Fruit fly (Drosophila melanogaster): ENCODE data around the gene CG15449.
A peak's percentile ranks its signal among the peaks of the same experiment; 100 is the strongest.

CG15449 gene

DNA sequence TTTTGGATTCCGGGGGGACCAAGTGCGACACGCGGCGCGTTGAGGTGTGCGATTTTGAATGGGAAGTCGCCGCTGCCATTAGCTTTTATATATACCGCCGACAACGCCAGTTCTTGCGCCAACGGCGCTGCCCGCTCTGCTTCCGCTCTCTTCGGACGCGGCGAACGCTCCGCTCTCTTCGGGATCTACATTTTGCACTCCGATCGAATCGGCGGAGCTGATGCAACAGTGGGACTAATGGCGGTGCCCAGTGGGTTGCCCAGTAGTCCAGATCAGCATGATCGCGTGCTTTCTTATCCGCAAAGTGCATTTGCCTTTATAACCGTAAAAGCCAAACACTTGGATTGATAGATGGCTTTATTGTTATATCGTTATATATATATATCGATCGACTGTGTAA is 27.1 kb upstream of the CG15449 start, which contains the start of gene CG32512:
Gene CG32512, minus strand, starts transcription at position 67 of the 400 bp plus-strand sequence.
- TF ChIP-seq spab (GFP tag; optimal IDR thresholded peaks at IDR 0.05) = no peak
- peak; percentile 1 for TF ChIP-seq Hr39 (GFP tag; optimal IDR thresholded peaks at IDR 0.05)
- peak; percentile 12; the same call in 1 of the 2 replicates for TF ChIP-seq CG15336 (GFP tag; IDR thresholded peaks at IDR 0.05)
- TF ChIP-seq vri (GFP tag; optimal IDR thresholded peaks at IDR 0.05) = peak; percentile 16
- peak; percentile 53; the same call in 1 of the 3 replicates for TF ChIP-seq eg (GFP tag; IDR thresholded peaks at IDR 0.05)
- peak; percentile 49 for TF ChIP-seq CG6163 (GFP tag; IDR thresholded peaks at IDR 0.05)
- no peak for TF ChIP-seq Sox14 (GFP tag; optimal IDR thresholded peaks at IDR 0.05)
- TF ChIP-seq CG4318 (GFP tag; optimal IDR thresholded peaks at IDR 0.05) = no peak
- peak; percentile 13; the same call in 1 of the 3 replicates for TF ChIP-seq CG8119 (GFP tag; IDR thresholded peaks at IDR 0.05)
- TF ChIP-seq Blimp-1 (GFP tag; optimal IDR thresholded peaks at IDR 0.05) = no peak

DNA sequence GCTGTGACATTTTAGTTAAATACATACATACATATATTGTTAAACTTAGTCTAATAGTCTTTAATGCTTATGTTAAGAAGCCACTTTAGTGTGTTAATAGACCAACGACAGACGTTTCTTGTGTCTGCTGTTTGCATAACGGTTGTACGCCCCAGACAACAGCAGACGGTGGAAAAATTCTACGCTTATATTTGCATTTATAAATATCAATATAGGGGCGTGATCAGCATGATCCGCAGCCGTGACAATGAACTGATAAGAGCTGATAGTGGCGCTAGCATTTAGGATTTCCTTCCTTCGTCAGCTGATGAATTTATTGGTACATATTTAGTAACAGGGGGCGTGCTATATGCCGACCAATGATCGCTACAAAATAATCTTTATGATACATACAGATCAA is 25.4 kb upstream of the CG15449 start:
- TF ChIP-seq CG7368 (GFP tag; optimal IDR thresholded peaks at IDR 0.05) (no peak), CG31627 (GFP tag; optimal IDR thresholded peaks at IDR 0.05) (no peak), spab (GFP tag; optimal IDR thresholded peaks at IDR 0.05) (no peak), lz (GFP tag; optimal IDR thresholded peaks at IDR 0.05) (no peak), cyc (GFP tag; optimal IDR thresholded peaks at IDR 0.05) (no peak), Blimp-1 (GFP tag; optimal IDR thresholded peaks at IDR 0.05) (no peak), CG3919 (GFP tag; optimal IDR thresholded peaks at IDR 0.05) (no peak), CG6854 (GFP tag; optimal IDR thresholded peaks at IDR 0.05) (no peak), fkh (GFP tag; optimal IDR thresholded peaks at IDR 0.05) (peak; percentile 65), CG15336 (GFP tag; IDR thresholded peaks at IDR 0.05) (no peak), CG32006 (GFP tag; optimal IDR thresholded peaks at IDR 0.05) (no peak), esn (GFP tag; optimal IDR thresholded peaks at IDR 0.05) (no peak), Eip75B (GFP tag; optimal IDR thresholded peaks at IDR 0.05) (no peak), Smox (GFP tag; optimal IDR thresholded peaks at IDR 0.05) (no peak), Sox14 (GFP tag; optimal IDR thresholded peaks at IDR 0.05) (no peak), fd59A (GFP tag; optimal IDR thresholded peaks at IDR 0.05) (no peak), Eip78C (GFP tag) (peak; percentile 10), svp (GFP tag) (peak; percentile 38), CG8119 (GFP tag; IDR thresholded peaks at IDR 0.05) (no peak), CG8632 (GFP tag; optimal IDR thresholded peaks at IDR 0.05) (no peak), Hr38 (GFP tag; optimal IDR thresholded peaks at IDR 0.05) (no peak), pdm3 (GFP tag; optimal IDR thresholded peaks at IDR 0.05) (no peak), CG6276 (GFP tag; optimal IDR thresholded peaks at IDR 0.05) (no peak), CG11762 (GFP tag; optimal IDR thresholded peaks at IDR 0.05; ENCODE audit: insufficient read depth) (no peak), OdsH (GFP tag; optimal IDR thresholded peaks at IDR 0.05) (no peak)

DNA sequence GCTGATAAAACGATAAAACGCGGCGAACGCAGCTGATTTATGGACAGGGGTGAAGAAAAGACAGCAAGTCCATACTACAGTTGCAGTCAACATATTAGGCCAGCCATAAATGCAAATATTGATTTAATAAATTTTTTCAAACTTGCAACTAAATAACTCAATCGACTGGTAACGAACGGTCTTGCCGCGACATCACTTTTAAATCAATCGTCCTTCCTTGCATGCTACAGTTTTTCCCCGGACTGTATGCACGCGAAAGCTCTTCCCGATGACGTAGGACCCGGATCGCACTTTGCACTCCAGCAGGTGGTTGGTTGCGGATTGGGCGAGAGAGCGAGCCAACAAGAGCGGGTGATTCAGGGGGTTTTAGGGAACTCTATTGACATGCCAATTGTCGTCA is 24.5 kb upstream of the CG15449 start:
- TF ChIP-seq Hr39 (GFP tag; optimal IDR thresholded peaks at IDR 0.05) (peak; percentile 97), Smox (GFP tag; optimal IDR thresholded peaks at IDR 0.05) (peak; percentile 96), CG8119 (GFP tag; IDR thresholded peaks at IDR 0.05) (peak; percentile 90), achi (GFP tag; optimal IDR thresholded peaks at IDR 0.05) (peak; percentile 87), CG8319 (GFP tag; optimal IDR thresholded peaks at IDR 0.05) (peak; percentile 88), Blimp-1 (GFP tag; optimal IDR thresholded peaks at IDR 0.05) (peak; percentile 82), fd59A (GFP tag; optimal IDR thresholded peaks at IDR 0.05) (peak; percentile 70), CG8632 (GFP tag; optimal IDR thresholded peaks at IDR 0.05) (peak; percentile 90), salr (GFP tag; optimal IDR thresholded peaks at IDR 0.05) (peak; percentile 71 to 78), Sox15 (GFP tag; optimal IDR thresholded peaks at IDR 0.05) (peak; percentile 92), CG34406 (GFP tag; optimal IDR thresholded peaks at IDR 0.05) (peak; percentile 91), pdm3 (GFP tag; optimal IDR thresholded peaks at IDR 0.05) (peak; percentile 93), CG31627 (GFP tag; optimal IDR thresholded peaks at IDR 0.05) (peak; percentile 98), net (GFP tag; optimal IDR thresholded peaks at IDR 0.05) (peak; percentile 91), CG10631 (GFP tag; optimal IDR thresholded peaks at IDR 0.05) (peak; percentile 82), CG7368 (GFP tag; optimal IDR thresholded peaks at IDR 0.05) (peak; percentile 89), lz (GFP tag; optimal IDR thresholded peaks at IDR 0.05) (peak; percentile 96), OdsH (GFP tag; optimal IDR thresholded peaks at IDR 0.05) (peak; percentile 93), CG3919 (GFP tag; optimal IDR thresholded peaks at IDR 0.05) (peak; percentile 92), Met (GFP tag; optimal IDR thresholded peaks at IDR 0.05) (peak; percentile 96), ss (GFP tag; optimal IDR thresholded peaks at IDR 0.05) (peak; percentile 72 to 79), Eip78C (GFP tag) (peak; percentile 96), acj6 (GFP tag; optimal IDR thresholded peaks at IDR 0.05) (peak; percentile 93), CG6792 (GFP tag; optimal IDR thresholded peaks at IDR 0.05) (peak; percentile 94), Lpt (GFP tag; optimal IDR thresholded peaks at IDR 0.05) (peak; percentile 83), Eip93F (GFP tag; optimal IDR thresholded peaks at IDR 0.05) (peak; percentile 86), CG10669 (GFP tag; optimal IDR thresholded peaks at IDR 0.05) (peak; percentile 85), svp (GFP tag) (peak; percentile 98), dsx (GFP tag; optimal IDR thresholded peaks at IDR 0.05; ENCODE audit: poor library complexity, severe bottlenecking) (peak; percentile 67), Sox14 (GFP tag; optimal IDR thresholded peaks at IDR 0.05) (peak; percentile 93), esn (GFP tag; optimal IDR thresholded peaks at IDR 0.05) (peak; percentile 97)
